Worm (Caenorhabditis elegans) whole organism, L4 larva: Measurements from ENCODE around the gene srr-2.

Source experiments
- Y75B8A.6 ChIP-seq: fragments of 200-800 bp; sonication (Bioruptor generic); IDR thresholded peaks from 2 replicates; pipeline ENCODE4 v1.3.6; 2022; ENCODE audit warnings: missing genetic modification reagents, missing genetic modification characterization, missing compliant biosample characterization
- ama-1 ChIP-seq: fragments of 150-350 bp; optimal IDR thresholded peaks from 2 replicates; lab custom pipeline; 2014; ENCODE audit warnings: inconsistent platforms, mixed read lengths
- ceh-62 ChIP-seq: sonication (generic microtip); optimal IDR thresholded peaks from 2 replicates; lab custom pipeline; 2017; ENCODE audit warnings: missing biosample characterization, missing genetic modification characterization
- ces-1 ChIP-seq: fragments of 150-350 bp; sonication (generic microtip); optimal IDR thresholded peaks from 4 replicates; lab custom pipeline; 2014; ENCODE audit warnings: missing biosample characterization, missing genetic modification reagents, missing genetic modification characterization
- daf-19 ChIP-seq: fragments of 200-800 bp; sonication (Bioruptor generic); conservative IDR thresholded peaks from 2 replicates; pipeline ENCODE4 v1.3.6; 2022; ENCODE audit warnings: missing genetic modification characterization, missing compliant biosample characterization
- dpl-1 ChIP-seq: fragments of 150-350 bp; optimal IDR thresholded peaks from 2 replicates; lab custom pipeline; 2014; ENCODE audit warnings: missing biosample characterization, missing genetic modification reagents, missing genetic modification characterization
- nhr-25 ChIP-seq: sonication (generic microtip); optimal IDR thresholded peaks from 2 replicates; lab custom pipeline; 2017; ENCODE audit warnings: missing genetic modification characterization, mild to moderate bottlenecking, missing compliant biosample characterization, antibody characterized with exemption, moderate library complexity, borderline replicate concordance; ENCODE audit not compliant: insufficient read depth
- nhr-42 ChIP-seq: fragments of 200-800 bp; sonication (Bioruptor generic); IDR thresholded peaks from 2 replicates; pipeline ENCODE4 v1.3.6; 2022; ENCODE audit warnings: missing genetic modification characterization, missing compliant biosample characterization
- nhr-77 ChIP-seq: fragments of 150-350 bp; optimal IDR thresholded peaks from 2 replicates; lab custom pipeline; 2014; ENCODE audit warnings: missing biosample characterization, missing genetic modification characterization
- pqm-1 ChIP-seq: sonication (generic microtip); optimal IDR thresholded peaks from 2 replicates; lab custom pipeline; 2017; ENCODE audit warnings: missing biosample characterization, missing genetic modification characterization
- skn-1 ChIP-seq: fragments of 150-350 bp; optimal IDR thresholded peaks from 2 replicates; lab custom pipeline; 2014; ENCODE audit warnings: missing biosample characterization, missing genetic modification characterization
- snpc-4 ChIP-seq: fragments of 150-350 bp; optimal IDR thresholded peaks from 2 replicates; lab custom pipeline; 2014; ENCODE audit warnings: missing biosample characterization, missing genetic modification characterization
- ztf-11 ChIP-seq: fragments of 150-350 bp; optimal IDR thresholded peaks from 2 replicates; lab custom pipeline; 2014; ENCODE audit warnings: missing biosample characterization, missing genetic modification characterization

ce11 chrV:19217675-19218074, 699 bp upstream of the srr-2 start, which contains the start of gene oac-49:
- no peak for TF ChIP-seq skn-1 (tag; lab: Kevin White, UChicago)
- TF ChIP-seq ama-1, result no peak
- TF ChIP-seq pqm-1 (tag; lab: Kevin White, UChicago), result no peak
- TF ChIP-seq snpc-4, result no peak
- no peak for TF ChIP-seq Y75B8A.6 (GFP tag; lab: Robert Waterston, UW)
- TF ChIP-seq daf-19, result no peak
- TF ChIP-seq ceh-62 (tag; lab: Kevin White, UChicago), result no peak
- TF ChIP-seq ces-1, result no peak
- no peak for TF ChIP-seq dpl-1
- TF ChIP-seq nhr-25 (tag; lab: Kevin White, UChicago), result no peak
- TF ChIP-seq ztf-11 (tag; lab: Kevin White, UChicago), result no peak
- TF ChIP-seq nhr-42, result no peak
- TF ChIP-seq nhr-77, result no peak
